Worm (Caenorhabditis elegans) whole organism, late embryonic: ENCODE measurements around the gene F52C12.2.
A peak's percentile ranks its signal among the peaks of the same experiment; 100 is the strongest.

Source experiments
- C38D4.7 ChIP-seq: fragments of 200-800 bp; sonication (Bioruptor generic); optimal IDR thresholded peaks from 2 replicates; lab custom pipeline; 2018; ENCODE audit warnings: mild to moderate bottlenecking, missing genetic modification characterization, moderate library complexity, missing compliant biosample characterization
- F13H6.1 ChIP-seq: sonication (generic microtip); optimal IDR thresholded peaks from 2 replicates; lab custom pipeline; 2016; ENCODE audit warnings: missing genetic modification characterization, missing compliant biosample characterization
- K09A11.1 ChIP-seq: sonication (generic microtip); optimal IDR thresholded peaks from 2 replicates; lab custom pipeline; 2017; ENCODE audit warnings: antibody characterized with exemption, mild to moderate bottlenecking, missing genetic modification characterization, missing compliant biosample characterization; ENCODE audit not compliant: insufficient read depth
- T23F11.4 ChIP-seq: fragments of 200-800 bp; sonication (Bioruptor generic); optimal IDR thresholded peaks from 2 replicates; lab custom pipeline; 2018; ENCODE audit warnings: mild to moderate bottlenecking, missing genetic modification characterization, missing compliant biosample characterization
- ama-1 ChIP-seq: fragments of 150-350 bp; optimal IDR thresholded peaks from 2 replicates; lab custom pipeline; 2014
- ceh-2 ChIP-seq: sonication (generic microtip); optimal IDR thresholded peaks from 2 replicates; lab custom pipeline; 2016; ENCODE audit warnings: missing genotype, missing genetic modification characterization, missing compliant biosample characterization
- ceh-22 ChIP-seq: sonication (generic microtip); optimal IDR thresholded peaks from 2 replicates; lab custom pipeline; 2017; ENCODE audit warnings: missing biosample characterization, missing genetic modification characterization
- ceh-24 ChIP-seq: sonication (generic microtip); optimal IDR thresholded peaks from 2 replicates; lab custom pipeline; 2016; ENCODE audit warnings: mild to moderate bottlenecking, missing genetic modification characterization, missing compliant biosample characterization
- ceh-34 ChIP-seq: sonication (generic microtip); optimal IDR thresholded peaks from 2 replicates; lab custom pipeline; 2016; ENCODE audit warnings: mild to moderate bottlenecking, missing genetic modification characterization, missing compliant biosample characterization
- ceh-45 ChIP-seq: fragments of 200-800 bp; sonication (Bioruptor generic); IDR thresholded peaks from 2 replicates; pipeline ENCODE4 v1.3.6; 2022; ENCODE audit warnings: missing genetic modification reagents, missing genetic modification characterization, missing compliant biosample characterization
- ceh-48 ChIP-seq: sonication (generic microtip); optimal IDR thresholded peaks from 2 replicates; lab custom pipeline; 2016; ENCODE audit warnings: missing genetic modification characterization, inconsistent platforms, missing compliant biosample characterization
- ceh-6 ChIP-seq: fragments of 200-800 bp; sonication (Bioruptor generic); optimal IDR thresholded peaks from 2 replicates; lab custom pipeline; 2018; ENCODE audit warnings: mild to moderate bottlenecking, missing genetic modification characterization, missing compliant biosample characterization
- ceh-9 ChIP-seq: sonication (generic microtip); optimal IDR thresholded peaks from 2 replicates; lab custom pipeline; 2016; ENCODE audit warnings: mild to moderate bottlenecking, missing genetic modification characterization, inconsistent platforms, missing compliant biosample characterization
- dmd-4 ChIP-seq: sonication (generic microtip); optimal IDR thresholded peaks from 2 replicates; lab custom pipeline; 2016; ENCODE audit warnings: borderline replicate concordance, missing genetic modification characterization, missing compliant biosample characterization
- dve-1 ChIP-seq: sonication (generic microtip); optimal IDR thresholded peaks from 2 replicates; lab custom pipeline; 2017; ENCODE audit warnings: antibody characterized with exemption, mild to moderate bottlenecking, missing genetic modification characterization, missing compliant biosample characterization
- elt-2 ChIP-seq: sonication (generic microtip); optimal IDR thresholded peaks from 2 replicates; lab custom pipeline; 2016; ENCODE audit warnings: missing genetic modification reagents, missing genetic modification characterization, missing compliant biosample characterization
- ets-4 ChIP-seq: sonication (generic microtip); optimal IDR thresholded peaks from 2 replicates; lab custom pipeline; 2016; ENCODE audit warnings: missing genetic modification characterization, missing compliant biosample characterization
- fax-1 ChIP-seq: sonication (generic microtip); optimal IDR thresholded peaks from 2 replicates; lab custom pipeline; 2016; ENCODE audit warnings: missing genotype, missing genetic modification characterization, missing compliant biosample characterization
- fkh-10 ChIP-seq: fragments of 150-350 bp; optimal IDR thresholded peaks from 2 replicates; lab custom pipeline; 2014; ENCODE audit warnings: missing biosample characterization, missing genetic modification reagents, missing genetic modification characterization
- gmeb-2 ChIP-seq: sonication (generic microtip); optimal IDR thresholded peaks from 2 replicates; lab custom pipeline; 2016; ENCODE audit warnings: missing genetic modification characterization, inconsistent platforms, missing compliant biosample characterization
- hlh-15 ChIP-seq: sonication (generic microtip); optimal IDR thresholded peaks from 2 replicates; lab custom pipeline; 2016; ENCODE audit warnings: missing genetic modification characterization, missing compliant biosample characterization
- hlh-30 ChIP-seq: sonication (generic microtip); optimal IDR thresholded peaks from 2 replicates; lab custom pipeline; 2017; ENCODE audit warnings: antibody characterized with exemption, missing genetic modification characterization, missing compliant biosample characterization; ENCODE audit not compliant: insufficient read depth
- hlh-6 ChIP-seq: sonication (generic microtip); optimal IDR thresholded peaks from 2 replicates; lab custom pipeline; 2016; ENCODE audit warnings: missing genotype, missing genetic modification characterization, missing compliant biosample characterization
- lim-6 ChIP-seq: sonication (generic microtip); optimal IDR thresholded peaks from 2 replicates; lab custom pipeline; 2016; ENCODE audit warnings: missing genetic modification characterization, missing compliant biosample characterization
- lin-11 ChIP-seq: fragments of 200-800 bp; sonication (Bioruptor generic); optimal IDR thresholded peaks from 2 replicates; lab custom pipeline; 2018; ENCODE audit warnings: mild to moderate bottlenecking, missing genetic modification characterization, missing compliant biosample characterization
- madf-2 ChIP-seq: sonication (generic microtip); optimal IDR thresholded peaks from 2 replicates; lab custom pipeline; 2017; ENCODE audit warnings: missing genetic modification characterization, missing compliant biosample characterization
- nfya-1 ChIP-seq: sonication (generic microtip); optimal IDR thresholded peaks from 2 replicates; lab custom pipeline; 2017; ENCODE audit warnings: missing genetic modification characterization, mild to moderate bottlenecking, missing compliant biosample characterization, antibody characterized with exemption, moderate library complexity
- nhr-11 ChIP-seq: fragments of 150-350 bp; optimal IDR thresholded peaks from 2 replicates; lab custom pipeline; 2014; ENCODE audit warnings: missing biosample characterization, missing genetic modification characterization
- odd-2 ChIP-seq: sonication (generic microtip); optimal IDR thresholded peaks from 2 replicates; lab custom pipeline; 2017; ENCODE audit warnings: antibody characterized with exemption, mild to moderate bottlenecking, missing genetic modification characterization, missing compliant biosample characterization
- pat-9 ChIP-seq: fragments of 200-800 bp; sonication (Bioruptor generic); optimal IDR thresholded peaks from 2 replicates; lab custom pipeline; 2018; ENCODE audit warnings: mild to moderate bottlenecking, missing genetic modification characterization, moderate library complexity, missing compliant biosample characterization
- pax-1 ChIP-seq: fragments of 150-350 bp; optimal IDR thresholded peaks from 2 replicates; lab custom pipeline; 2014; ENCODE audit warnings: missing biosample characterization, missing genetic modification characterization
- pha-2 ChIP-seq: sonication (generic microtip); optimal IDR thresholded peaks from 2 replicates; lab custom pipeline; 2017; ENCODE audit warnings: mild to moderate bottlenecking, missing genetic modification characterization, missing compliant biosample characterization
- rnt-1 ChIP-seq: sonication (generic microtip); optimal IDR thresholded peaks from 2 replicates; lab custom pipeline; 2016; ENCODE audit warnings: missing genetic modification characterization, missing compliant biosample characterization
- sox-4 ChIP-seq: sonication (generic microtip); optimal IDR thresholded peaks from 2 replicates; lab custom pipeline; 2017; ENCODE audit warnings: mild to moderate bottlenecking, missing genetic modification characterization, inconsistent platforms, missing compliant biosample characterization
- syd-9 ChIP-seq: sonication (generic microtip); optimal IDR thresholded peaks from 2 replicates; lab custom pipeline; 2016; ENCODE audit warnings: mild to moderate bottlenecking, missing genetic modification characterization, moderate library complexity, missing compliant biosample characterization
- tbx-2 ChIP-seq: sonication (generic microtip); optimal IDR thresholded peaks from 2 replicates; lab custom pipeline; 2016; ENCODE audit warnings: missing genetic modification characterization, missing compliant biosample characterization
- ttx-3 ChIP-seq: sonication (generic microtip); optimal IDR thresholded peaks from 2 replicates; lab custom pipeline; 2016; ENCODE audit warnings: missing genetic modification reagents, missing genetic modification characterization, missing compliant biosample characterization
- unc-3 ChIP-seq, 2 experiments: fragments of 200-800 bp in 1 of 2; sonication (Bioruptor generic) in 1 of 2; sonication (generic microtip) in 1 of 2; conservative IDR thresholded peaks in 1 of 2; optimal IDR thresholded peaks in 1 of 2; 2 replicates each; pipeline versions ENCODE4 v1.3.6 to Lab custom; 2016 to 2022; ENCODE audit warnings: missing compliant biosample characterization in 2 of 2, missing genetic modification characterization in 2 of 2, missing genetic modification reagents in 1 of 2
- unc-42 ChIP-seq: sonication (generic microtip); optimal IDR thresholded peaks from 2 replicates; lab custom pipeline; 2016; ENCODE audit warnings: missing genotype, missing genetic modification characterization, missing compliant biosample characterization
- zip-5 ChIP-seq: sonication (generic microtip); optimal IDR thresholded peaks from 2 replicates; lab custom pipeline; 2016; ENCODE audit warnings: missing genetic modification characterization, missing compliant biosample characterization
- ztf-16 ChIP-seq: sonication (generic microtip); optimal IDR thresholded peaks from 2 replicates; lab custom pipeline; 2017; ENCODE audit warnings: missing genetic modification characterization, missing compliant biosample characterization

The F52C12.2 gene

ce11 chrIV:1980961-1981446 is 27.6 kb downstream of the F52C12.2 start, which contains the start of gene Y76B12C.6 (continued):
- TF ChIP-seq pha-2 (tag; lab: Kevin White, UChicago) (peak; percentile 18), tbx-2 (tag; lab: Kevin White, UChicago) (peak; percentile 79), elt-2 (tag; lab: Kevin White, UChicago) (peak; percentile 73), ceh-45 (GFP tag; lab: Robert Waterston, UW) (no peak), ceh-24 (tag; lab: Kevin White, UChicago) (no peak), madf-2 (no peak), ets-4 (no peak), ceh-22 (tag; lab: Kevin White, UChicago) (no peak), unc-42 (peak; percentile 61), dve-1 (tag; lab: Kevin White, UChicago) (no peak), C38D4.7 (peak; percentile 56), rnt-1 (peak; percentile 39), dmd-4 (tag; lab: Kevin White, UChicago) (peak; percentile 33), zip-5 (tag; lab: Kevin White, UChicago) (peak; percentile 17), ceh-6 (GFP tag; lab: Kevin White, UChicago) (peak; percentile 76)
- TF ChIP-seq, all 69 proteins: peak for 33

- TF ChIP-seq dve-1 (tag; lab: Kevin White, UChicago) (no peak), sox-4 (tag; lab: Kevin White, UChicago) (no peak), ceh-22 (tag; lab: Kevin White, UChicago) (no peak), nhr-11 (no peak), ceh-48 (no peak), lin-11 (tag; lab: Kevin White, UChicago) (no peak), ama-1 (no peak), syd-9 (tag; lab: Kevin White, UChicago) (no peak), ceh-6 (GFP tag; lab: Kevin White, UChicago) (no peak), unc-42 (no peak), odd-2 (no peak), zip-5 (tag; lab: Kevin White, UChicago) (no peak)
- TF ChIP-seq, all 69 proteins: peak for 0
Observed at ce11 chrIV:1990843-1991339, 37.5 kb downstream of the F52C12.2 start.

ce11 chrIV:1992789-1993188 is 39.4 kb downstream of the F52C12.2 start, which contains the start of gene xpc-1:
xpc-1 (plus strand) TSS chrIV:1993089.
- no peak for TF ChIP-seq ceh-34 (tag; lab: Kevin White, UChicago)
- TF ChIP-seq ztf-16 (tag; lab: Kevin White, UChicago) = no peak
- TF ChIP-seq hlh-15 = no peak
- no peak for TF ChIP-seq pat-9 (tag; lab: Kevin White, UChicago)
- TF ChIP-seq hlh-6 (tag; lab: Kevin White, UChicago) = no peak
- no peak for TF ChIP-seq ceh-45 (GFP tag; lab: Robert Waterston, UW)
- no peak for TF ChIP-seq lin-11 (tag; lab: Kevin White, UChicago)
- TF ChIP-seq ama-1 = no peak
- TF ChIP-seq hlh-30 (tag; lab: Kevin White, UChicago) = no peak
- TF ChIP-seq nfya-1 (tag; lab: Kevin White, UChicago) = no peak
- TF ChIP-seq ets-4 = no peak
- TF ChIP-seq lim-6 (tag; lab: Kevin White, UChicago) = no peak
- TF ChIP-seq ceh-2 (tag; lab: Kevin White, UChicago) = no peak

- TF ChIP-seq unc-3 (GFP tag; conservative IDR thresholded peaks at IDR 0.05; lab: Robert Waterston, UW) (no peak), unc-3 (tag; optimal IDR thresholded peaks at IDR 0.05; lab: Kevin White, UChicago) (no peak), rnt-1 (no peak), T23F11.4 (GFP tag; lab: Kevin White, UChicago) (no peak)
Observed at ce11 chrIV:1997762-1998161, 44.4 kb downstream of the F52C12.2 start.

- TF ChIP-seq tbx-2 (tag; lab: Kevin White, UChicago) = no peak
- TF ChIP-seq ttx-3 (tag; lab: Kevin White, UChicago) = no peak
- TF ChIP-seq ceh-9 (tag; lab: Kevin White, UChicago) = no peak
- TF ChIP-seq syd-9 (tag; lab: Kevin White, UChicago) = no peak
- TF ChIP-seq gmeb-2 (tag; lab: Kevin White, UChicago) = no peak
- TF ChIP-seq K09A11.1 (tag; lab: Kevin White, UChicago) = no peak
- TF ChIP-seq fax-1 (tag; lab: Kevin White, UChicago) = no peak
- TF ChIP-seq lim-6 (tag; lab: Kevin White, UChicago) = no peak
- TF ChIP-seq nfya-1 (tag; lab: Kevin White, UChicago) = no peak
- no peak for TF ChIP-seq odd-2
- no peak for TF ChIP-seq pha-2 (tag; lab: Kevin White, UChicago)
- no peak for TF ChIP-seq C38D4.7
- TF ChIP-seq fkh-10 (GFP tag; lab: Kevin White, UChicago) = no peak
- TF ChIP-seq hlh-15 = no peak
- TF ChIP-seq pax-1 (tag; lab: Kevin White, UChicago) = no peak
- TF ChIP-seq F13H6.1 (tag; lab: Kevin White, UChicago) = no peak
Observed at ce11 chrIV:2002290-2002689, 48.9 kb downstream of the F52C12.2 start.
